Worm (Caenorhabditis elegans): ENCODE results near the gene T20B12.7.

DNA sequence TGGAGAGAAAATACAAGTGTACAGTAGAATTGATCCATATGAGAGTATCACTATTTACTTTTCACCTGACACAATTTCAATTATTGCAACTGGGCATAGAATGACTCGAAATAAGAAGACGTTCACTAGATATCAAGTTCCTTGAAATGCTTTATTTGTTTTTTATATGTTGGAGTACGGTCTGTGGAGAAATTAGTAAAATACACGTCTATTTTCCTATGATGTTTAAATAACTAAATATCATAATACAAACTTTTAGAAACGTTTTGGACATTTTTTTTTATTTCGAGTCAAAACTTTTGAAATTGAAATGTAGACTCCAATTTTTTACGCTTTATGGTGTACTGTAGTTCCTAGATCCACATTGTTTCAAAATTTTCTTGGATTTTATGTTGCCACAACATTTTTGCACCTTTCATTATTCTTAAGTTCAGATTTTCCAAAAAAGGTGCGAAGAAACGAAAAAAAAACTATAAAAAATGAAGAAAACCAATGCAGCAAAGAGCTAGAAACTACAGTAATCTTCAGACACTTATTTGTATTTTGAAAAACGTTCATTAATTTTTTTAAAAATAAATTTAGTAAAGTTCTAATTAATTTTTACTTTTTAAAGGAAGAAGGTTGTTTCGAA is 9.3 kb downstream of the T20B12.7 start:
- TF ChIP-seq cog-1 (tag; optimal IDR thresholded peaks at IDR 0.05), result no peak
- no peak for TF ChIP-seq flt-1 (GFP tag; IDR thresholded peaks at IDR 0.05)
- no peak for TF ChIP-seq klf-2 (GFP tag; conservative IDR thresholded peaks at IDR 0.05)
- TF ChIP-seq T22C8.4 (GFP tag; IDR thresholded peaks at IDR 0.05), result no peak
- no peak for TF ChIP-seq tab-1 (GFP tag; IDR thresholded peaks at IDR 0.05)
- no peak for TF ChIP-seq ztf-29 (GFP tag; IDR thresholded peaks at IDR 0.05)
